Worm (Caenorhabditis elegans): ENCODE measurements around the gene ilc-17.1.

DNA sequence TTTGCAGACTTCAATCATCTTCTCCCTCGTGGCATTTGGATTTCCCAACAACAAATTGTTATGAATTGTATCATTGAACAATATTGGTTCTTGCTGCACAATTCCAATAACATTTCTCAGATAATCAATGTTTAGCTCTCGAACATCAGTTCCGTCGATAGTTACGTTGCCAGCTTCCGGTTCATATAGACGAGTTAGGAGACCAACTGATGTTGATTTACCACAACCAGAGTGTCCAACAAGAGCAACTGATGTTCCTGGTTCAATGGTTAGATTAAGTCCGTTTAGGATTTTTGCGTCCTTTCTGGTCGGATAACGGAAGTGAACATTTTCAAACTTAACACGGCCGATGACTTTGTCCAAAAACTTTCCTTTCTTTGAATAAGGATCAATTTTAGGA is 15.6 kb downstream of the ilc-17.1 start:
- TF ChIP-seq ama-1 (optimal IDR thresholded peaks at IDR 0.05) (no peak), nhr-77 (tag; optimal IDR thresholded peaks at IDR 0.05) (no peak), ztf-11 (tag; optimal IDR thresholded peaks at IDR 0.05) (no peak), snpc-4 (tag; optimal IDR thresholded peaks at IDR 0.05) (no peak), egl-27 (tag; optimal IDR thresholded peaks at IDR 0.05) (no peak)

Data from whole organism, L3 larva.